Worm (Caenorhabditis elegans) whole organism, L1 larva: ENCODE data around the gene ZK180.7.

Source experiments
- C04F5.9 ChIP-seq: sonication (generic microtip); optimal IDR thresholded peaks from 2 replicates; lab custom pipeline; 2016; ENCODE audit warnings: missing genetic modification characterization, missing compliant biosample characterization
- C34B4.2 ChIP-seq: sonication (generic microtip); optimal IDR thresholded peaks from 2 replicates; lab custom pipeline; 2017; ENCODE audit warnings: mild to moderate bottlenecking, missing genetic modification characterization, missing compliant biosample characterization
- F16B12.6 ChIP-seq: fragments of 150-350 bp; optimal IDR thresholded peaks from 2 replicates; lab custom pipeline; 2014; ENCODE audit warnings: missing biosample characterization, missing genetic modification characterization
- Y116A8C.19 ChIP-seq: sonication (generic microtip); optimal IDR thresholded peaks from 2 replicates; lab custom pipeline; 2016; ENCODE audit warnings: missing compliant biosample characterization, missing genetic modification characterization, borderline replicate concordance
- aly-2 ChIP-seq: fragments of 150-350 bp; optimal IDR thresholded peaks from 2 replicates; lab custom pipeline; 2014; ENCODE audit warnings: missing biosample characterization, missing genetic modification characterization
- ama-1 ChIP-seq: fragments of 150-350 bp; optimal IDR thresholded peaks from 2 replicates; lab custom pipeline; 2014
- ceh-8 ChIP-seq: fragments of 200-800 bp; sonication (Bioruptor generic); optimal IDR thresholded peaks from 2 replicates; lab custom pipeline; 2018; ENCODE audit warnings: mild to moderate bottlenecking, missing genetic modification characterization, moderate library complexity, missing compliant biosample characterization
- ces-1 ChIP-seq: fragments of 150-350 bp; optimal IDR thresholded peaks from 2 replicates; lab custom pipeline; 2014; ENCODE audit warnings: missing biosample characterization, missing genetic modification reagents, missing genetic modification characterization
- dsc-1 ChIP-seq: sonication (generic microtip); optimal IDR thresholded peaks from 2 replicates; lab custom pipeline; 2016; ENCODE audit warnings: mild to moderate bottlenecking, missing genetic modification characterization, missing compliant biosample characterization
- efl-1 ChIP-seq, 4 experiments: fragments of 150-350 bp; optimal IDR thresholded peaks in 3 of 4; peaks in 1 of 4; 1 replicate in 1 of 4; 2 replicates in 3 of 4; lab custom pipeline; 2014; ENCODE audit warnings: missing biosample characterization in 2 of 4, missing genetic modification characterization in 2 of 4, missing genetic modification reagents in 2 of 4
- efl-3 ChIP-seq: fragments of 200-800 bp; sonication (Bioruptor generic); optimal IDR thresholded peaks from 2 replicates; lab custom pipeline; 2018; ENCODE audit warnings: mild to moderate bottlenecking, missing genetic modification characterization, missing compliant biosample characterization
- egl-27 ChIP-seq, 2 experiments: fragments of 150-350 bp in 1 of 2; sonication (generic microtip); optimal IDR thresholded peaks; 3 replicates each; lab custom pipeline; 2017 to 2018; ENCODE audit warnings: missing biosample characterization in 2 of 2, missing genetic modification characterization in 2 of 2, missing genetic modification reagents in 2 of 2
- elt-2 ChIP-seq: sonication (generic microtip); optimal IDR thresholded peaks from 2 replicates; lab custom pipeline; 2016; ENCODE audit warnings: missing genetic modification characterization, mild to moderate bottlenecking, inconsistent platforms, missing compliant biosample characterization, missing genetic modification reagents
- fkh-4 ChIP-seq: sonication (generic microtip); optimal IDR thresholded peaks from 2 replicates; lab custom pipeline; 2016; ENCODE audit warnings: missing compliant biosample characterization, missing genetic modification characterization, borderline replicate concordance
- fkh-8 ChIP-seq: sonication (generic microtip); optimal IDR thresholded peaks from 2 replicates; lab custom pipeline; 2016; ENCODE audit warnings: mild to moderate bottlenecking, missing genetic modification characterization, missing compliant biosample characterization
- hpl-2 ChIP-seq: fragments of 150-350 bp; optimal IDR thresholded peaks from 2 replicates; lab custom pipeline; 2014; ENCODE audit warnings: missing biosample characterization, missing genetic modification reagents, missing genetic modification characterization
- irx-1 ChIP-seq: sonication (generic microtip); optimal IDR thresholded peaks from 2 replicates; lab custom pipeline; 2016; ENCODE audit warnings: missing genetic modification characterization, missing compliant biosample characterization
- jun-1 ChIP-seq: fragments of 150-350 bp; optimal IDR thresholded peaks from 2 replicates; lab custom pipeline; 2014; ENCODE audit warnings: missing biosample characterization, missing genetic modification reagents, missing genetic modification characterization
- lin-13 ChIP-seq: fragments of 150-350 bp; optimal IDR thresholded peaks from 2 replicates; lab custom pipeline; 2014; ENCODE audit warnings: missing biosample characterization, missing genetic modification reagents, missing genetic modification characterization
- lin-39 ChIP-seq: fragments of 150-350 bp; optimal IDR thresholded peaks from 2 replicates; lab custom pipeline; 2014; ENCODE audit warnings: missing biosample characterization, missing genetic modification reagents, missing genetic modification characterization
- mdl-1 ChIP-seq, 2 experiments: fragments of 150-350 bp; optimal IDR thresholded peaks; 2 replicates each; lab custom pipeline; 2014 to 2017; ENCODE audit warnings: missing biosample characterization in 2 of 2, missing genetic modification characterization in 2 of 2, inconsistent platforms in 1 of 2
- mef-2 ChIP-seq: fragments of 150-350 bp; optimal IDR thresholded peaks from 2 replicates; lab custom pipeline; 2014; ENCODE audit warnings: missing biosample characterization, missing genetic modification characterization
- nhr-12 ChIP-seq: sonication (generic microtip); optimal IDR thresholded peaks from 2 replicates; lab custom pipeline; 2017; ENCODE audit warnings: missing biosample characterization, missing genetic modification characterization
- nhr-237 ChIP-seq: fragments of 150-350 bp; optimal IDR thresholded peaks from 2 replicates; lab custom pipeline; 2014; ENCODE audit warnings: missing biosample characterization, missing genetic modification characterization
- nhr-28 ChIP-seq: fragments of 150-350 bp; optimal IDR thresholded peaks from 2 replicates; lab custom pipeline; 2014; ENCODE audit warnings: missing biosample characterization, missing genetic modification characterization
- nhr-71 ChIP-seq: sonication (generic microtip); optimal IDR thresholded peaks from 2 replicates; lab custom pipeline; 2016; ENCODE audit warnings: mild to moderate bottlenecking, missing genetic modification characterization, moderate library complexity, missing compliant biosample characterization
- nhr-77 ChIP-seq: fragments of 150-350 bp; optimal IDR thresholded peaks from 2 replicates; lab custom pipeline; 2014; ENCODE audit warnings: missing biosample characterization, missing genetic modification characterization
- nhr-85 ChIP-seq: sonication (generic microtip); peaks from one replicate; lab custom pipeline; 2016; ENCODE audit warnings: missing genetic modification characterization, inconsistent platforms, missing compliant biosample characterization
- nhr-90 ChIP-seq: sonication (generic microtip); optimal IDR thresholded peaks from 2 replicates; lab custom pipeline; 2016; ENCODE audit warnings: mild to moderate bottlenecking, missing genetic modification characterization, missing compliant biosample characterization; ENCODE audit not compliant: poor library complexity
- pag-3 ChIP-seq: sonication (generic microtip); optimal IDR thresholded peaks from 2 replicates; lab custom pipeline; 2017; ENCODE audit warnings: missing genetic modification characterization, mild to moderate bottlenecking, missing compliant biosample characterization, antibody characterized with exemption, borderline replicate concordance; ENCODE audit not compliant: insufficient read depth
- pax-3 ChIP-seq: fragments of 200-800 bp; sonication (Bioruptor generic); optimal IDR thresholded peaks from 2 replicates; lab custom pipeline; 2018; ENCODE audit warnings: mild to moderate bottlenecking, missing genetic modification characterization, moderate library complexity, missing compliant biosample characterization
- pqm-1 ChIP-seq: sonication (generic microtip); optimal IDR thresholded peaks from 3 replicates; lab custom pipeline; 2017; ENCODE audit warnings: missing biosample characterization, missing genetic modification characterization
- snpc-4 ChIP-seq: fragments of 150-350 bp; optimal IDR thresholded peaks from 2 replicates; lab custom pipeline; 2014; ENCODE audit warnings: missing biosample characterization, missing genetic modification characterization
- snu-23 ChIP-seq: sonication (generic microtip); optimal IDR thresholded peaks from 2 replicates; lab custom pipeline; 2016; ENCODE audit warnings: missing genetic modification characterization, missing compliant biosample characterization
- sox-4 ChIP-seq: sonication (generic microtip); optimal IDR thresholded peaks from 2 replicates; lab custom pipeline; 2016; ENCODE audit warnings: missing genetic modification characterization, missing compliant biosample characterization
- swsn-7 ChIP-seq: sonication (generic microtip); optimal IDR thresholded peaks from 2 replicates; lab custom pipeline; 2016; ENCODE audit warnings: missing genetic modification characterization, missing compliant biosample characterization
- tlp-1 ChIP-seq: fragments of 150-350 bp; optimal IDR thresholded peaks from 2 replicates; lab custom pipeline; 2014; ENCODE audit warnings: missing biosample characterization, missing genetic modification characterization
- unc-130 ChIP-seq: fragments of 150-350 bp; optimal IDR thresholded peaks from 2 replicates; lab custom pipeline; 2017; ENCODE audit warnings: missing biosample characterization, missing genetic modification characterization, inconsistent platforms
- unc-86 ChIP-seq: sonication (generic microtip); optimal IDR thresholded peaks from 2 replicates; lab custom pipeline; 2016; ENCODE audit warnings: missing genetic modification characterization, missing compliant biosample characterization
- vab-15 ChIP-seq: sonication (generic microtip); optimal IDR thresholded peaks from 2 replicates; lab custom pipeline; 2017; ENCODE audit warnings: missing genotype, mild to moderate bottlenecking, missing genetic modification characterization, missing compliant biosample characterization
- xbp-1 ChIP-seq: sonication (generic microtip); optimal IDR thresholded peaks from 2 replicates; lab custom pipeline; 2016; ENCODE audit warnings: missing genetic modification characterization, missing compliant biosample characterization

The ZK180.7 gene

ce11 chrIV:4513269-4513819, 23.0 kb downstream of the ZK180.7 start, which contains the start of gene sar-1 (continued):
- TF ChIP-seq pqm-1 (tag; lab: Kevin White, UChicago) (no peak), aly-2 (peak; percentile 62), snpc-4 (peak; percentile 41), C04F5.9 (tag; lab: Kevin White, UChicago) (peak; percentile 35), nhr-90 (tag; lab: Kevin White, UChicago) (peak; percentile 77), mef-2 (no peak), jun-1 (tag; lab: Kevin White, UChicago) (peak; percentile 69), unc-130 (tag; lab: Kevin White, UChicago) (peak; percentile 35), egl-27 (tag; optimal IDR thresholded peaks at IDR 0.05; lab: Kevin White, UChicago) (no peak), elt-2 (peak; percentile 29), nhr-28 (tag; lab: Kevin White, UChicago) (no peak), lin-39 (tag; lab: Kevin White, UChicago) (peak; percentile 74), swsn-7 (tag; lab: Kevin White, UChicago) (peak; percentile 90), nhr-85 (tag; lab: Kevin White, UChicago) (peak; percentile 85), nhr-12 (tag; lab: Kevin White, UChicago) (no peak), efl-1 (optimal IDR thresholded peaks at IDR 0.05; lab: Kevin White, UChicago) (peak; percentile 80 to 85), efl-1 (GFP tag; optimal IDR thresholded peaks at IDR 0.05 in 1 of 2; lab: Kevin White, UChicago) (peak; percentile 76 to 98), nhr-237 (tag; lab: Kevin White, UChicago) (peak; percentile 41), sox-4 (tag; lab: Kevin White, UChicago) (peak; percentile 60), dsc-1 (peak; percentile 91), unc-86 (tag; lab: Kevin White, UChicago) (peak; percentile 88), vab-15 (tag; lab: Kevin White, UChicago) (no peak), tlp-1 (no peak), hpl-2 (GFP tag; lab: Kevin White, UChicago) (peak; percentile 52), ama-1 (lab: Kevin White, UChicago) (no peak), pag-3 (tag; lab: Kevin White, UChicago) (no peak), F16B12.6 (tag; lab: Kevin White, UChicago) (peak; percentile 60), fkh-8 (peak; percentile 71), C34B4.2 (tag; lab: Kevin White, UChicago) (no peak), efl-3 (GFP tag; lab: Kevin White, UChicago) (peak; percentile 18), lin-13 (GFP tag; lab: Kevin White, UChicago) (peak; percentile 81), ces-1 (no peak), nhr-77 (tag; lab: Kevin White, UChicago) (peak; percentile 64), Y116A8C.19 (tag; lab: Kevin White, UChicago) (no peak), pax-3 (tag; lab: Kevin White, UChicago) (peak; percentile 72), irx-1 (tag; lab: Kevin White, UChicago) (peak; percentile 85), snu-23 (GFP tag; lab: Kevin White, UChicago) (peak; percentile 90), nhr-71 (peak; percentile 93), fkh-4 (tag; lab: Kevin White, UChicago) (no peak), mdl-1 (tag; optimal IDR thresholded peaks at IDR 0.05; lab: Kevin White, UChicago) (peak in 1 of 2 experiments; percentile 45)

- TF ChIP-seq xbp-1 (tag; lab: Kevin White, UChicago) (no peak), ceh-8 (GFP tag; lab: Kevin White, UChicago) (peak; percentile 2)
These were observed 26.1 kb downstream of the ZK180.7 start for ce11 chrIV:4516478-4516877.
